Worm (Caenorhabditis elegans) whole organism, young adult: ENCODE data around the gene Y46G5A.8.

Experiments
- B0261.1 ChIP-seq: sonication (generic microtip); optimal IDR thresholded peaks from 2 replicates; lab custom pipeline; 2016; ENCODE audit warnings: mild to moderate bottlenecking, missing genetic modification characterization, moderate library complexity, missing compliant biosample characterization
- C06A6.2 ChIP-seq: fragments of 200-800 bp; sonication (Bioruptor generic); conservative IDR thresholded peaks from 2 replicates; pipeline ENCODE4 v1.3.6; 2022; ENCODE audit warnings: missing genetic modification characterization, missing compliant biosample characterization
- C17E4.6 ChIP-seq: fragments of 200-800 bp; sonication (Bioruptor generic); IDR thresholded peaks from 2 replicates; pipeline ENCODE4 v1.3.6; 2022; ENCODE audit warnings: missing genetic modification reagents, missing genetic modification characterization, missing compliant biosample characterization
- D2030.7 ChIP-seq: fragments of 200-800 bp; sonication (Bioruptor generic); IDR thresholded peaks from 2 replicates; pipeline ENCODE4 v1.3.6; 2022; ENCODE audit warnings: missing genetic modification reagents, missing genetic modification characterization, missing compliant biosample characterization
- F23B12.7 ChIP-seq: sonication (generic microtip); optimal IDR thresholded peaks from 2 replicates; lab custom pipeline; 2017; ENCODE audit warnings: missing genetic modification characterization, mild to moderate bottlenecking, missing compliant biosample characterization, antibody characterized with exemption, moderate library complexity; ENCODE audit not compliant: insufficient read depth
- F33H1.4 ChIP-seq: fragments of 200-800 bp; sonication (Bioruptor generic); IDR thresholded peaks from 2 replicates; pipeline ENCODE4 v1.3.6; 2022; ENCODE audit warnings: missing genetic modification reagents, missing genetic modification characterization, missing compliant biosample characterization
- F37B4.10 ChIP-seq: fragments of 200-800 bp; sonication (Bioruptor generic); IDR thresholded peaks from 2 replicates; pipeline ENCODE4 v1.3.6; 2022; ENCODE audit warnings: missing genetic modification characterization, missing compliant biosample characterization
- F55B11.4 ChIP-seq: sonication (generic microtip); optimal IDR thresholded peaks from 2 replicates; lab custom pipeline; 2016; ENCODE audit warnings: missing compliant biosample characterization, missing genetic modification characterization, borderline replicate concordance; ENCODE audit not compliant: insufficient read depth
- F57A8.1 ChIP-seq: fragments of 200-800 bp; sonication (Bioruptor generic); optimal IDR thresholded peaks from 2 replicates; lab custom pipeline; 2018; ENCODE audit warnings: mild to moderate bottlenecking, missing genetic modification characterization, moderate library complexity, missing compliant biosample characterization
- K12H6.12 ChIP-seq: fragments of 200-800 bp; sonication (Bioruptor generic); optimal IDR thresholded peaks from 2 replicates; lab custom pipeline; 2018; ENCODE audit warnings: mild to moderate bottlenecking, missing genetic modification characterization, missing compliant biosample characterization
- T07F8.4 ChIP-seq: sonication (generic microtip); optimal IDR thresholded peaks from 2 replicates; lab custom pipeline; 2016; ENCODE audit warnings: mild to moderate bottlenecking, missing genetic modification characterization, moderate library complexity, missing compliant biosample characterization
- T26A5.8 ChIP-seq: sonication (generic microtip); optimal IDR thresholded peaks from 2 replicates; lab custom pipeline; 2016; ENCODE audit warnings: missing genetic modification characterization, missing compliant biosample characterization
- Y53F4B.3 ChIP-seq: fragments of 200-800 bp; sonication (Bioruptor generic); IDR thresholded peaks from 2 replicates; pipeline ENCODE4 v1.3.6; 2022; ENCODE audit warnings: missing genetic modification reagents, missing genetic modification characterization, missing compliant biosample characterization
- Y53G8AR.9 ChIP-seq: fragments of 200-800 bp; sonication (Bioruptor generic); conservative IDR thresholded peaks from 2 replicates; pipeline ENCODE4 v1.3.6; 2022; ENCODE audit warnings: missing genetic modification reagents, missing genetic modification characterization, missing compliant biosample characterization
- Y56A3A.18 ChIP-seq: fragments of 200-800 bp; sonication (Bioruptor generic); IDR thresholded peaks from 2 replicates; pipeline ENCODE4 v1.3.6; 2022; ENCODE audit warnings: missing genetic modification reagents, missing genetic modification characterization, missing compliant biosample characterization
- Y67H2A.10 ChIP-seq: fragments of 200-800 bp; sonication (Bioruptor generic); conservative IDR thresholded peaks from 2 replicates; pipeline ENCODE4 v1.3.6; 2022; ENCODE audit warnings: missing genetic modification reagents, missing genetic modification characterization, missing compliant biosample characterization
- aptf-3 ChIP-seq: fragments of 200-800 bp; sonication (Bioruptor generic); IDR thresholded peaks from 2 replicates; pipeline ENCODE4 v1.3.6; 2022; ENCODE audit warnings: missing genetic modification characterization, missing compliant biosample characterization
- attf-6 ChIP-seq: fragments of 200-800 bp; sonication (Bioruptor generic); IDR thresholded peaks from 2 replicates; pipeline ENCODE4 v1.3.6; 2022; ENCODE audit warnings: missing genetic modification reagents, missing genetic modification characterization, missing compliant biosample characterization
- bed-2 ChIP-seq: fragments of 200-800 bp; sonication (Bioruptor generic); IDR thresholded peaks from 2 replicates; pipeline ENCODE4 v1.3.6; 2022; ENCODE audit warnings: missing genetic modification reagents, missing genetic modification characterization, missing compliant biosample characterization
- ccch-3 ChIP-seq: fragments of 200-800 bp; sonication (Bioruptor generic); optimal IDR thresholded peaks from 2 replicates; lab custom pipeline; 2018; ENCODE audit warnings: mild to moderate bottlenecking, missing genetic modification characterization, missing compliant biosample characterization
- ceh-27 ChIP-seq: fragments of 200-800 bp; sonication (Bioruptor generic); optimal IDR thresholded peaks from 2 replicates; lab custom pipeline; 2018; ENCODE audit warnings: mild to moderate bottlenecking, missing genetic modification characterization, moderate library complexity, missing compliant biosample characterization
- ceh-58 ChIP-seq: fragments of 200-800 bp; sonication (Bioruptor generic); IDR thresholded peaks from 2 replicates; pipeline ENCODE4 v1.3.6; 2022; ENCODE audit warnings: missing genetic modification characterization, missing compliant biosample characterization
- dox-1 ChIP-seq: fragments of 200-800 bp; sonication (Bioruptor generic); IDR thresholded peaks from 2 replicates; pipeline ENCODE4 v1.3.6; 2022; ENCODE audit warnings: missing genetic modification reagents, missing genetic modification characterization, missing compliant biosample characterization
- dpff-1 ChIP-seq: sonication (generic microtip); optimal IDR thresholded peaks from 2 replicates; lab custom pipeline; 2017; ENCODE audit warnings: mild to moderate bottlenecking, missing genetic modification characterization, missing compliant biosample characterization
- efl-1 ChIP-seq: fragments of 150-350 bp; optimal IDR thresholded peaks from 2 replicates; lab custom pipeline; 2014; ENCODE audit warnings: missing biosample characterization, missing genetic modification reagents, missing genetic modification characterization
- egl-18 ChIP-seq: fragments of 200-800 bp; sonication (Bioruptor generic); IDR thresholded peaks from 2 replicates; pipeline ENCODE4 v1.3.6; 2022; ENCODE audit warnings: missing genetic modification reagents, missing genetic modification characterization, missing compliant biosample characterization
- ets-4 ChIP-seq: fragments of 200-800 bp; sonication (Bioruptor generic); optimal IDR thresholded peaks from 2 replicates; lab custom pipeline; 2018; ENCODE audit warnings: mild to moderate bottlenecking, missing genetic modification characterization, missing compliant biosample characterization
- gei-17 ChIP-seq: fragments of 200-800 bp; sonication (Bioruptor generic); optimal IDR thresholded peaks from 2 replicates; lab custom pipeline; 2018; ENCODE audit warnings: mild to moderate bottlenecking, missing genetic modification characterization, missing compliant biosample characterization
- hlh-12 ChIP-seq: sonication (generic microtip); optimal IDR thresholded peaks from 2 replicates; lab custom pipeline; 2016; ENCODE audit warnings: missing genetic modification characterization, missing compliant biosample characterization
- hlh-26 ChIP-seq: fragments of 200-800 bp; sonication (Bioruptor generic); conservative IDR thresholded peaks from 2 replicates; pipeline ENCODE4 v1.3.6; 2022; ENCODE audit warnings: missing genetic modification reagents, missing genetic modification characterization, missing compliant biosample characterization
- lag-1 ChIP-seq: fragments of 200-800 bp; sonication (Bioruptor generic); IDR thresholded peaks from 2 replicates; pipeline ENCODE4 v1.3.6; 2022; ENCODE audit warnings: missing genetic modification reagents, missing genetic modification characterization, missing compliant biosample characterization
- let-607 ChIP-seq, 2 experiments: fragments of 200-800 bp in 1 of 2; sonication (Bioruptor generic) in 1 of 2; sonication (generic microtip) in 1 of 2; optimal IDR thresholded peaks; 2 replicates each; lab custom pipeline; 2016 to 2018; ENCODE audit warnings: mild to moderate bottlenecking in 2 of 2, missing compliant biosample characterization in 2 of 2, missing genetic modification characterization in 2 of 2, moderate library complexity in 2 of 2, missing genotype in 1 of 2
- lin-35 ChIP-seq, 3 experiments: fragments of 150-350 bp in 2 of 3; sonication (generic microtip) in 1 of 3; optimal IDR thresholded peaks; 2 replicates each; lab custom pipeline; 2014 to 2018; ENCODE audit warnings: missing biosample characterization in 3 of 3, missing genetic modification characterization in 3 of 3, missing genetic modification reagents in 3 of 3
- lin-54 ChIP-seq: fragments of 200-800 bp; sonication (Bioruptor generic); optimal IDR thresholded peaks from 2 replicates; lab custom pipeline; 2018; ENCODE audit warnings: mild to moderate bottlenecking, missing genetic modification characterization, missing compliant biosample characterization
- lsl-1 ChIP-seq: fragments of 200-800 bp; sonication (Bioruptor generic); optimal IDR thresholded peaks from 2 replicates; lab custom pipeline; 2018; ENCODE audit warnings: mild to moderate bottlenecking, missing genetic modification characterization, moderate library complexity, missing compliant biosample characterization
- madf-6 ChIP-seq: fragments of 200-800 bp; sonication (Bioruptor generic); IDR thresholded peaks from 2 replicates; pipeline ENCODE4 v1.3.6; 2022; ENCODE audit warnings: missing genetic modification reagents, missing genetic modification characterization, missing compliant biosample characterization
- mcd-1 ChIP-seq: fragments of 200-800 bp; sonication (Bioruptor generic); IDR thresholded peaks from 2 replicates; pipeline ENCODE4 v1.3.6; 2022; ENCODE audit warnings: missing genetic modification reagents, missing genetic modification characterization, missing compliant biosample characterization
- rec-8 ChIP-seq, 2 experiments: sonication (generic microtip); optimal IDR thresholded peaks; 2 replicates each; lab custom pipeline; 2016; ENCODE audit warnings: mild to moderate bottlenecking in 2 of 2, missing genetic modification characterization in 2 of 2, missing genetic modification reagents in 2 of 2, missing genotype in 2 of 2, missing biosample characterization in 1 of 2, missing compliant biosample characterization in 1 of 2, moderate library complexity in 1 of 2
- snpc-3.4 ChIP-seq: sonication (generic microtip); optimal IDR thresholded peaks from 2 replicates; lab custom pipeline; 2017; ENCODE audit warnings: missing genetic modification characterization, mild to moderate bottlenecking, missing compliant biosample characterization, antibody characterized with exemption, moderate library complexity, missing genotype, missing genetic modification reagents
- sptf-2 ChIP-seq: fragments of 200-800 bp; sonication (Bioruptor generic); optimal IDR thresholded peaks from 2 replicates; lab custom pipeline; 2018; ENCODE audit warnings: mild to moderate bottlenecking, missing genetic modification characterization, missing compliant biosample characterization
- tbp1 ChIP-seq: fragments of 200-800 bp; sonication (Bioruptor generic); optimal IDR thresholded peaks from 2 replicates; lab custom pipeline; 2018; ENCODE audit warnings: mild to moderate bottlenecking, missing genetic modification characterization, missing compliant biosample characterization
- ztf-22 ChIP-seq: fragments of 200-800 bp; sonication (Bioruptor generic); optimal IDR thresholded peaks from 2 replicates; lab custom pipeline; 2018; ENCODE audit warnings: mild to moderate bottlenecking, missing genetic modification characterization, moderate library complexity, missing compliant biosample characterization
- ztf-26 ChIP-seq: sonication (generic microtip); optimal IDR thresholded peaks from 2 replicates; lab custom pipeline; 2017; ENCODE audit warnings: missing genetic modification characterization, missing compliant biosample characterization
- ztf-3 ChIP-seq: fragments of 200-800 bp; sonication (Bioruptor generic); optimal IDR thresholded peaks from 2 replicates; lab custom pipeline; 2018; ENCODE audit warnings: mild to moderate bottlenecking, missing genetic modification characterization, missing compliant biosample characterization

The Y46G5A.8 gene

ce11 chrII:12738284-12739201, 17.6 kb upstream of the Y46G5A.8 start, which contains the start of gene pisy-1 (continued):
- TF ChIP-seq madf-6 (GFP tag; lab: Robert Waterston, UW) (peak; percentile 28), F57A8.1 (GFP tag; lab: Kevin White, UChicago) (no peak), D2030.7 (GFP tag; lab: Robert Waterston, UW) (peak; percentile 31), Y53F4B.3 (GFP tag; lab: Robert Waterston, UW) (no peak), ztf-26 (tag; lab: Kevin White, UChicago) (no peak), snpc-3.4 (tag; lab: Kevin White, UChicago) (no peak), F33H1.4 (GFP tag; lab: Robert Waterston, UW) (peak; percentile 55), rec-8 (tag; optimal IDR thresholded peaks at IDR 0.05; lab: Kevin White, UChicago) (no peak), lin-35 (GFP tag; optimal IDR thresholded peaks at IDR 0.05; lab: Kevin White, UChicago) (peak in 1 of 3 experiments; percentile 56), ets-4 (GFP tag; lab: Kevin White, UChicago) (no peak), lin-54 (GFP tag; lab: Kevin White, UChicago) (peak; percentile 70), T26A5.8 (tag; lab: Kevin White, UChicago) (no peak), let-607 (tag; optimal IDR thresholded peaks at IDR 0.05; lab: Kevin White, UChicago) (no peak)

ce11 chrII:12739306-12739705, 16.8 kb upstream of the Y46G5A.8 start:
- no peak for TF ChIP-seq Y56A3A.18 (GFP tag; lab: Robert Waterston, UW)
- no peak for TF ChIP-seq ccch-3
- TF ChIP-seq bed-2, result no peak
- TF ChIP-seq F37B4.10 (GFP tag; lab: Robert Waterston, UW), result no peak
- TF ChIP-seq hlh-12 (tag; lab: Kevin White, UChicago), result no peak
- peak; percentile 93 for TF ChIP-seq snpc-3.4 (tag; lab: Kevin White, UChicago)
- TF ChIP-seq K12H6.12 (tag; lab: Kevin White, UChicago), result no peak
- TF ChIP-seq hlh-26 (GFP tag; lab: Robert Waterston, UW), result no peak
- TF ChIP-seq T07F8.4 (tag; lab: Kevin White, UChicago), result no peak
- TF ChIP-seq Y53G8AR.9 (GFP tag; lab: Robert Waterston, UW), result peak; percentile 60; the same call in 1 of the 2 replicates
- TF ChIP-seq mcd-1 (GFP tag; lab: Robert Waterston, UW), result peak; percentile 58; the same call in 1 of the 2 replicates
- no peak for TF ChIP-seq lag-1 (GFP tag; lab: Robert Waterston, UW)
- TF ChIP-seq ztf-3 (GFP tag; lab: Kevin White, UChicago), result no peak
- TF ChIP-seq tbp1 (GFP tag; lab: Kevin White, UChicago), result peak; percentile 58
- 0 out of 2 replicates have a peak, but pooled peaks have one; percentile 45 for TF ChIP-seq attf-6
- TF ChIP-seq dox-1 (GFP tag; lab: Robert Waterston, UW), result peak; percentile 58
- no peak for TF ChIP-seq ceh-27 (GFP tag; lab: Kevin White, UChicago)
- TF ChIP-seq efl-1, result peak; percentile 98
- TF ChIP-seq egl-18 (GFP tag; lab: Robert Waterston, UW), result no peak
- TF ChIP-seq C06A6.2 (GFP tag; lab: Robert Waterston, UW), result no peak
- peak; percentile 69 for TF ChIP-seq Y67H2A.10 (GFP tag; lab: Robert Waterston, UW)
- peak; percentile 95 for TF ChIP-seq lsl-1 (GFP tag; lab: Kevin White, UChicago)
- no peak for TF ChIP-seq ztf-22 (GFP tag; lab: Kevin White, UChicago)
- TF ChIP-seq gei-17, result no peak
- TF ChIP-seq ztf-26 (tag; lab: Kevin White, UChicago), result no peak
- TF ChIP-seq ceh-58, result no peak
- no peak for TF ChIP-seq aptf-3 (GFP tag; lab: Robert Waterston, UW)
- TF ChIP-seq sptf-2, result no peak
- no peak for TF ChIP-seq F55B11.4
- TF ChIP-seq C17E4.6 (GFP tag; lab: Robert Waterston, UW), result peak; percentile 58; the same call in 1 of the 2 replicates
- TF ChIP-seq dpff-1, result no peak
- no peak for TF ChIP-seq F23B12.7 (tag; lab: Kevin White, UChicago)
- TF ChIP-seq B0261.1, result no peak
